Worm (Caenorhabditis elegans) whole organism, L2 larva: Measurements from ENCODE around the gene C17G10.10.

Experiments
- C34F6.9 ChIP-seq: fragments of 150-350 bp; optimal IDR thresholded peaks from 2 replicates; lab custom pipeline; 2014; ENCODE audit warnings: missing biosample characterization, missing genetic modification characterization
- F13H6.1 ChIP-seq: sonication (generic microtip); optimal IDR thresholded peaks from 2 replicates; lab custom pipeline; 2016; ENCODE audit warnings: missing genetic modification characterization, missing compliant biosample characterization
- R02D3.7 ChIP-seq: fragments of 150-350 bp; optimal IDR thresholded peaks from 2 replicates; lab custom pipeline; 2014; ENCODE audit warnings: missing biosample characterization, missing genetic modification characterization
- ZK546.5 ChIP-seq: sonication (generic microtip); optimal IDR thresholded peaks from 2 replicates; lab custom pipeline; 2017; ENCODE audit warnings: missing biosample characterization, missing genetic modification characterization
- alr-1 ChIP-seq: fragments of 150-350 bp; optimal IDR thresholded peaks from 2 replicates; lab custom pipeline; 2014; ENCODE audit warnings: missing biosample characterization, missing genetic modification characterization
- aly-2 ChIP-seq: fragments of 150-350 bp; optimal IDR thresholded peaks from 2 replicates; lab custom pipeline; 2014; ENCODE audit warnings: missing biosample characterization, missing genetic modification characterization
- ama-1 ChIP-seq: fragments of 150-350 bp; optimal IDR thresholded peaks from 2 replicates; lab custom pipeline; 2018; ENCODE audit warnings: inconsistent platforms
- blmp-1 ChIP-seq: sonication (generic microtip); optimal IDR thresholded peaks from 2 replicates; lab custom pipeline; 2017; ENCODE audit warnings: missing genetic modification characterization, mild to moderate bottlenecking, missing compliant biosample characterization, antibody characterized with exemption, moderate library complexity; ENCODE audit not compliant: insufficient read depth
- ceh-16 ChIP-seq: fragments of 150-350 bp; optimal IDR thresholded peaks from 2 replicates; lab custom pipeline; 2014; ENCODE audit warnings: missing biosample characterization, missing genetic modification characterization
- ceh-82 ChIP-seq: fragments of 150-350 bp; optimal IDR thresholded peaks from 2 replicates; lab custom pipeline; 2014; ENCODE audit warnings: missing biosample characterization, missing genetic modification characterization
- crh-2 ChIP-seq: sonication (generic microtip); optimal IDR thresholded peaks from 2 replicates; lab custom pipeline; 2017; ENCODE audit warnings: missing biosample characterization, missing genetic modification characterization
- dmd-4 ChIP-seq: sonication (generic microtip); optimal IDR thresholded peaks from 2 replicates; lab custom pipeline; 2017; ENCODE audit warnings: missing biosample characterization, missing genetic modification characterization
- egl-27 ChIP-seq: sonication (generic microtip); optimal IDR thresholded peaks from 3 replicates; lab custom pipeline; 2017; ENCODE audit warnings: missing biosample characterization, missing genetic modification reagents, missing genetic modification characterization
- elt-3 ChIP-seq: sonication (generic microtip); optimal IDR thresholded peaks from 2 replicates; lab custom pipeline; 2017; ENCODE audit warnings: missing biosample characterization, missing genetic modification characterization
- fos-1 ChIP-seq: fragments of 150-350 bp; optimal IDR thresholded peaks from 2 replicates; lab custom pipeline; 2014; ENCODE audit warnings: missing biosample characterization, missing genetic modification characterization
- gmeb-1 ChIP-seq: fragments of 150-350 bp; optimal IDR thresholded peaks from 2 replicates; lab custom pipeline; 2014; ENCODE audit warnings: missing biosample characterization, missing genetic modification characterization
- lin-13 ChIP-seq: fragments of 150-350 bp; optimal IDR thresholded peaks from 2 replicates; lab custom pipeline; 2014; ENCODE audit warnings: missing biosample characterization, missing genetic modification reagents, missing genetic modification characterization
- lin-39 ChIP-seq: fragments of 150-350 bp; optimal IDR thresholded peaks from 2 replicates; lab custom pipeline; 2014; ENCODE audit warnings: missing biosample characterization, missing genetic modification reagents, missing genetic modification characterization
- lsy-2 ChIP-seq, 2 experiments: fragments of 150-350 bp in 1 of 2; sonication (generic microtip) in 1 of 2; optimal IDR thresholded peaks; 2 replicates each; lab custom pipeline; 2014 to 2017; ENCODE audit warnings: missing biosample characterization in 2 of 2, missing genetic modification characterization in 2 of 2
- mab-5 ChIP-seq: fragments of 150-350 bp; optimal IDR thresholded peaks from 2 replicates; lab custom pipeline; 2014; ENCODE audit warnings: missing biosample characterization, missing genetic modification characterization
- mbf-1 ChIP-seq: sonication (generic microtip); optimal IDR thresholded peaks from 2 replicates; lab custom pipeline; 2017; ENCODE audit warnings: missing biosample characterization, missing genetic modification characterization
- mdl-1 ChIP-seq, 2 experiments: fragments of 150-350 bp in 1 of 2; sonication (generic microtip) in 1 of 2; optimal IDR thresholded peaks; 2 replicates each; lab custom pipeline; 2017; ENCODE audit warnings: missing biosample characterization in 2 of 2, missing genetic modification characterization in 2 of 2
- nhr-10 ChIP-seq: sonication (generic microtip); optimal IDR thresholded peaks from 2 replicates; lab custom pipeline; 2017; ENCODE audit warnings: missing biosample characterization, missing genetic modification characterization
- nhr-12 ChIP-seq: fragments of 150-350 bp; optimal IDR thresholded peaks from 2 replicates; lab custom pipeline; 2014; ENCODE audit warnings: missing biosample characterization, missing genetic modification characterization
- nhr-129 ChIP-seq: fragments of 150-350 bp; optimal IDR thresholded peaks from 2 replicates; lab custom pipeline; 2014; ENCODE audit warnings: missing biosample characterization, missing genetic modification characterization
- nhr-21 ChIP-seq: fragments of 150-350 bp; optimal IDR thresholded peaks from 2 replicates; lab custom pipeline; 2014; ENCODE audit warnings: missing biosample characterization, missing genetic modification characterization
- nhr-23 ChIP-seq: fragments of 150-350 bp; optimal IDR thresholded peaks from 2 replicates; lab custom pipeline; 2014; ENCODE audit warnings: missing biosample characterization, missing genetic modification reagents, missing genetic modification characterization
- nhr-237 ChIP-seq: fragments of 150-350 bp; optimal IDR thresholded peaks from 2 replicates; lab custom pipeline; 2014; ENCODE audit warnings: missing biosample characterization, missing genetic modification characterization
- nhr-25 ChIP-seq: fragments of 150-350 bp; sonication (generic microtip); optimal IDR thresholded peaks from 3 replicates; lab custom pipeline; 2014; ENCODE audit warnings: missing biosample characterization, missing genetic modification characterization
- nhr-6 ChIP-seq: fragments of 150-350 bp; optimal IDR thresholded peaks from 2 replicates; lab custom pipeline; 2014; ENCODE audit warnings: missing biosample characterization, missing genetic modification characterization
- nhr-77 ChIP-seq: fragments of 150-350 bp; optimal IDR thresholded peaks from 2 replicates; lab custom pipeline; 2014; ENCODE audit warnings: missing biosample characterization, missing genetic modification characterization
- sem-4 ChIP-seq: fragments of 150-350 bp; optimal IDR thresholded peaks from 2 replicates; lab custom pipeline; 2014; ENCODE audit warnings: missing biosample characterization, missing genetic modification reagents, missing genetic modification characterization
- skn-1 ChIP-seq: sonication (generic microtip); optimal IDR thresholded peaks from 2 replicates; lab custom pipeline; 2017; ENCODE audit warnings: missing biosample characterization, missing genetic modification characterization
- sma-3 ChIP-seq: sonication (generic microtip); optimal IDR thresholded peaks from 2 replicates; lab custom pipeline; 2016; ENCODE audit warnings: missing genetic modification reagents, missing genetic modification characterization, missing compliant biosample characterization
- sma-9 ChIP-seq, 2 experiments: fragments of 150-350 bp in 1 of 2; sonication (generic microtip) in 1 of 2; optimal IDR thresholded peaks; 2 replicates each; lab custom pipeline; 2014 to 2016; ENCODE audit warnings: missing genetic modification characterization in 2 of 2, mild to moderate bottlenecking in 1 of 2, missing biosample characterization in 1 of 2, missing compliant biosample characterization in 1 of 2, missing genetic modification reagents in 1 of 2, moderate library complexity in 1 of 2
- snpc-4 ChIP-seq: fragments of 150-350 bp; optimal IDR thresholded peaks from 2 replicates; lab custom pipeline; 2014; ENCODE audit warnings: missing biosample characterization, missing genetic modification characterization
- unc-39 ChIP-seq: fragments of 150-350 bp; optimal IDR thresholded peaks from 2 replicates; lab custom pipeline; 2014; ENCODE audit warnings: missing biosample characterization, missing genetic modification characterization
- unc-55 ChIP-seq: fragments of 150-350 bp; sonication (generic microtip); optimal IDR thresholded peaks from 3 replicates; lab custom pipeline; 2014; ENCODE audit warnings: missing biosample characterization, missing genetic modification reagents, missing genetic modification characterization
- unc-62 ChIP-seq: fragments of 150-350 bp; optimal IDR thresholded peaks from 2 replicates; lab custom pipeline; 2014; ENCODE audit warnings: missing biosample characterization, missing genetic modification reagents, missing genetic modification characterization
- zag-1 ChIP-seq: fragments of 150-350 bp; optimal IDR thresholded peaks from 2 replicates; lab custom pipeline; 2014; ENCODE audit warnings: missing biosample characterization, missing genetic modification characterization
- ztf-1 ChIP-seq: fragments of 200-800 bp; sonication (Bioruptor generic); conservative IDR thresholded peaks from 2 replicates; pipeline ENCODE4 v1.3.6; 2022; ENCODE audit warnings: missing genetic modification characterization, missing compliant biosample characterization
- ztf-11 ChIP-seq: sonication (generic microtip); optimal IDR thresholded peaks from 2 replicates; lab custom pipeline; 2017; ENCODE audit warnings: missing biosample characterization, missing genetic modification characterization
- ztf-4 ChIP-seq: fragments of 150-350 bp; optimal IDR thresholded peaks from 2 replicates; lab custom pipeline; 2014; ENCODE audit warnings: missing biosample characterization, missing genetic modification characterization

Gene C17G10.10

ce11 chrII:5599326-5600044, at the start of gene C17G10.10:
Gene C17G10.10, minus strand, starts transcription at chrII:5599376.
- TF ChIP-seq mdl-1 (tag; optimal IDR thresholded peaks at IDR 0.05; lab: Kevin White, UChicago) = peak; percentile 54 to 59
- peak; percentile 78 for TF ChIP-seq nhr-21 (tag; lab: Kevin White, UChicago)
- peak; percentile 45 for TF ChIP-seq nhr-129 (tag; lab: Kevin White, UChicago)
- no peak for TF ChIP-seq unc-39 (tag; lab: Kevin White, UChicago)
- peak; percentile 53 for TF ChIP-seq lin-13
- TF ChIP-seq aly-2 (tag; lab: Kevin White, UChicago) = no peak
- TF ChIP-seq mab-5 (tag; lab: Kevin White, UChicago) = no peak
- no peak for TF ChIP-seq ZK546.5
- TF ChIP-seq nhr-25 = peak; percentile 62
- no peak for TF ChIP-seq unc-55 (GFP tag; lab: Kevin White, UChicago)
- no peak for TF ChIP-seq dmd-4 (tag; lab: Kevin White, UChicago)
- TF ChIP-seq nhr-10 (tag; lab: Kevin White, UChicago) = peak; percentile 9
- TF ChIP-seq ceh-82 (tag; lab: Kevin White, UChicago) = no peak
- peak; percentile 41 for TF ChIP-seq nhr-6 (tag; lab: Kevin White, UChicago)
- peak; percentile 99 for TF ChIP-seq snpc-4 (tag; lab: Kevin White, UChicago)
- no peak for TF ChIP-seq zag-1 (tag; lab: Kevin White, UChicago)
- TF ChIP-seq nhr-12 = no peak
- TF ChIP-seq ama-1 = peak; percentile 98
- peak; percentile 62 to 75 for TF ChIP-seq lsy-2 (tag; optimal IDR thresholded peaks at IDR 0.05; lab: Kevin White, UChicago)
- TF ChIP-seq elt-3 (tag; lab: Kevin White, UChicago) = no peak
- peak; percentile 9 for TF ChIP-seq ztf-4 (tag; lab: Kevin White, UChicago)
- peak; percentile 91 for TF ChIP-seq sma-9 (GFP tag; optimal IDR thresholded peaks at IDR 0.05; lab: Kevin White, UChicago)
- TF ChIP-seq sma-9 (tag; optimal IDR thresholded peaks at IDR 0.05; lab: Kevin White, UChicago) = no peak
- TF ChIP-seq egl-27 (tag; lab: Kevin White, UChicago) = peak; percentile 72
- TF ChIP-seq gmeb-1 (tag; lab: Kevin White, UChicago) = peak; percentile 82
- peak; percentile 58 for TF ChIP-seq F13H6.1 (tag; lab: Kevin White, UChicago)
- no peak for TF ChIP-seq alr-1
- peak; percentile 20 for TF ChIP-seq C34F6.9
- TF ChIP-seq lin-39 = no peak
- peak; percentile 75 for TF ChIP-seq ceh-16
- no peak for TF ChIP-seq R02D3.7 (tag; lab: Kevin White, UChicago)
- TF ChIP-seq ztf-1 (GFP tag; lab: Robert Waterston, UW) = no peak
- TF ChIP-seq crh-2 (tag; lab: Kevin White, UChicago) = peak; percentile 69
- TF ChIP-seq sma-3 (GFP tag; lab: Kevin White, UChicago) = peak; percentile 87
- peak; percentile 85 for TF ChIP-seq fos-1 (tag; lab: Kevin White, UChicago)
- peak; percentile 68 for TF ChIP-seq nhr-77 (tag; lab: Kevin White, UChicago)
- TF ChIP-seq sem-4 (tag; lab: Kevin White, UChicago) = no peak
- TF ChIP-seq, all 48 proteins: peak for 21

ce11 chrII:5648272-5648671, 49.1 kb upstream of the C17G10.10 start, which contains the start of gene ddl-1:
Gene ddl-1, minus strand, starts transcription at chrII:5648372.
- TF ChIP-seq ztf-11 (tag; lab: Kevin White, UChicago) = no peak
- TF ChIP-seq mdl-1 (tag; optimal IDR thresholded peaks at IDR 0.05; lab: Kevin White, UChicago) = no peak
- no peak for TF ChIP-seq sma-3 (GFP tag; lab: Kevin White, UChicago)
- TF ChIP-seq unc-62 (GFP tag; lab: Kevin White, UChicago) = no peak
- no peak for TF ChIP-seq nhr-6 (tag; lab: Kevin White, UChicago)
- TF ChIP-seq mab-5 (tag; lab: Kevin White, UChicago) = no peak
- no peak for TF ChIP-seq R02D3.7 (tag; lab: Kevin White, UChicago)
- TF ChIP-seq unc-55 (GFP tag; lab: Kevin White, UChicago) = no peak
- no peak for TF ChIP-seq blmp-1

DNA sequence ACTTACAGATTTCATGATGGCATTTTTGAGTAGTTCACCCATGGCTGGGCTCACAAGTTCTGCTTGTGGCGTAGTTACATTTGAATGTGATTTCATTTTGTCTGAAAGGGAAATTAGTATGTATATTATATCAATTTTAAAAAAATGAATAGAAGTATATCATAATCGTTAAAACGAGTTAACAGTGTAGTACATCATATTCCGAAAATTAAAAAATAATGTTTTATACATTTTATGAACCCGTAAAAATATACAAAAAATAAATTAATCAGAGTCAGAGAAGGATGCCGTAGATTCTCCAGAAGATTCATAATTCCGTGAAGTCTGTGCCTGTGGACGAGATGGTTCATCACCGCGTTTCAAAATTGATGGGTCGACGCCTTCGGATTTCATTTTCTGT, 47.8 kb upstream of the C17G10.10 start, which contains the start of gene F59E12.9:
Gene F59E12.9, minus strand, starts transcription at position 101 of the 400 bp plus-strand sequence.
- TF ChIP-seq ztf-4 (tag; lab: Kevin White, UChicago) = no peak
- no peak for TF ChIP-seq nhr-23
- no peak for TF ChIP-seq mbf-1 (tag; lab: Kevin White, UChicago)
- no peak for TF ChIP-seq skn-1
- TF ChIP-seq nhr-12 = no peak
- no peak for TF ChIP-seq crh-2 (tag; lab: Kevin White, UChicago)
- no peak for TF ChIP-seq fos-1 (tag; lab: Kevin White, UChicago)
- TF ChIP-seq blmp-1 = no peak
- TF ChIP-seq nhr-237 (tag; lab: Kevin White, UChicago) = no peak
- no peak for TF ChIP-seq sma-9 (GFP tag; optimal IDR thresholded peaks at IDR 0.05; lab: Kevin White, UChicago)
- no peak for TF ChIP-seq sma-9 (tag; optimal IDR thresholded peaks at IDR 0.05; lab: Kevin White, UChicago)
- TF ChIP-seq mdl-1 (tag; optimal IDR thresholded peaks at IDR 0.05; lab: Kevin White, UChicago) = no peak
